Worm (Caenorhabditis elegans) whole organism, L1 larva: ENCODE results near the gene Y27F2A.9.
"Not testable (repeated sequence)": the region's sequence is repeated elsewhere in the genome, so short reads cannot be mapped to it uniquely, and the experiment has no call there.

Experiments
- Y116A8C.19 ChIP-seq: sonication (generic microtip); optimal IDR thresholded peaks from 2 replicates; lab custom pipeline; 2016; ENCODE audit warnings: missing compliant biosample characterization, missing genetic modification characterization, borderline replicate concordance
- ama-1 ChIP-seq: fragments of 150-350 bp; optimal IDR thresholded peaks from 2 replicates; lab custom pipeline; 2014
- blmp-1 ChIP-seq: fragments of 150-350 bp; optimal IDR thresholded peaks from 2 replicates; lab custom pipeline; 2014; ENCODE audit warnings: missing biosample characterization, missing genetic modification characterization
- ceh-82 ChIP-seq, 3 experiments: fragments of 150-350 bp in 1 of 3; sonication (generic microtip) in 2 of 3; optimal IDR thresholded peaks; 2 replicates each; lab custom pipeline; 2014 to 2017; ENCODE audit warnings: missing biosample characterization in 3 of 3, missing genetic modification characterization in 3 of 3
- dpl-1 ChIP-seq, 3 experiments: fragments of 150-350 bp in 2 of 3; sonication (generic microtip) in 1 of 3; optimal IDR thresholded peaks; 2 replicates each; lab custom pipeline; 2014 to 2017; ENCODE audit warnings: missing biosample characterization in 3 of 3, missing genetic modification characterization in 3 of 3, missing genetic modification reagents in 3 of 3
- efl-1 ChIP-seq, 4 experiments: fragments of 150-350 bp; optimal IDR thresholded peaks in 3 of 4; peaks in 1 of 4; 1 replicate in 1 of 4; 2 replicates in 3 of 4; lab custom pipeline; 2014; ENCODE audit warnings: missing biosample characterization in 2 of 4, missing genetic modification characterization in 2 of 4, missing genetic modification reagents in 2 of 4
- egl-27 ChIP-seq, 2 experiments: fragments of 150-350 bp in 1 of 2; sonication (generic microtip); optimal IDR thresholded peaks; 3 replicates each; lab custom pipeline; 2017 to 2018; ENCODE audit warnings: missing biosample characterization in 2 of 2, missing genetic modification characterization in 2 of 2, missing genetic modification reagents in 2 of 2
- elt-2 ChIP-seq: sonication (generic microtip); optimal IDR thresholded peaks from 2 replicates; lab custom pipeline; 2016; ENCODE audit warnings: missing genetic modification characterization, mild to moderate bottlenecking, inconsistent platforms, missing compliant biosample characterization, missing genetic modification reagents
- elt-3 ChIP-seq, 6 experiments: fragments of 150-350 bp in 1 of 6; sonication (generic microtip); optimal IDR thresholded peaks; 2 replicates each; lab custom pipeline; 2017 to 2018; ENCODE audit warnings: missing biosample characterization in 6 of 6, missing genetic modification characterization in 6 of 6, inconsistent platforms in 1 of 6
- ets-5 ChIP-seq: fragments of 200-800 bp; sonication (Bioruptor generic); IDR thresholded peaks from 2 replicates; pipeline ENCODE4 v1.3.6; 2022; ENCODE audit warnings: missing genetic modification characterization, missing compliant biosample characterization
- fkh-10 ChIP-seq: sonication (generic microtip); optimal IDR thresholded peaks from 2 replicates; lab custom pipeline; 2017; ENCODE audit warnings: missing biosample characterization, missing genetic modification reagents, missing genetic modification characterization
- grh-1 ChIP-seq: fragments of 200-800 bp; sonication (Bioruptor generic); IDR thresholded peaks from 2 replicates; pipeline ENCODE4 v1.3.6; 2022; ENCODE audit warnings: missing genetic modification reagents, missing genetic modification characterization, missing compliant biosample characterization
- hlh-17 ChIP-seq: fragments of 200-800 bp; sonication (Bioruptor generic); optimal IDR thresholded peaks from 2 replicates; lab custom pipeline; 2018; ENCODE audit warnings: missing genetic modification characterization, mild to moderate bottlenecking, missing compliant biosample characterization, moderate library complexity, borderline replicate concordance
- hlh-4 ChIP-seq: sonication (generic microtip); optimal IDR thresholded peaks from 2 replicates; lab custom pipeline; 2016; ENCODE audit warnings: mild to moderate bottlenecking, missing genetic modification characterization, missing compliant biosample characterization
- irx-1 ChIP-seq: sonication (generic microtip); optimal IDR thresholded peaks from 2 replicates; lab custom pipeline; 2016; ENCODE audit warnings: missing genetic modification characterization, missing compliant biosample characterization
- jun-1 ChIP-seq: fragments of 150-350 bp; optimal IDR thresholded peaks from 2 replicates; lab custom pipeline; 2014; ENCODE audit warnings: missing biosample characterization, missing genetic modification reagents, missing genetic modification characterization
- lin-35 ChIP-seq, 2 experiments: fragments of 150-350 bp; optimal IDR thresholded peaks; 2 replicates each; lab custom pipeline; 2014; ENCODE audit warnings: missing biosample characterization in 2 of 2, missing genetic modification characterization in 2 of 2, missing genetic modification reagents in 2 of 2
- lsy-2 ChIP-seq, 2 experiments: fragments of 150-350 bp; optimal IDR thresholded peaks; 2 replicates each; lab custom pipeline; 2014; ENCODE audit warnings: missing biosample characterization in 2 of 2, missing genetic modification characterization in 2 of 2
- nhr-11 ChIP-seq: fragments of 150-350 bp; optimal IDR thresholded peaks from 2 replicates; lab custom pipeline; 2014; ENCODE audit warnings: missing biosample characterization, missing genetic modification characterization
- nhr-20 ChIP-seq: sonication (generic microtip); optimal IDR thresholded peaks from 2 replicates; lab custom pipeline; 2016; ENCODE audit warnings: mild to moderate bottlenecking, missing genetic modification characterization, missing compliant biosample characterization
- nhr-237 ChIP-seq: fragments of 150-350 bp; optimal IDR thresholded peaks from 2 replicates; lab custom pipeline; 2014; ENCODE audit warnings: missing biosample characterization, missing genetic modification characterization
- nhr-28 ChIP-seq: fragments of 150-350 bp; optimal IDR thresholded peaks from 2 replicates; lab custom pipeline; 2014; ENCODE audit warnings: missing biosample characterization, missing genetic modification characterization
- nhr-76 ChIP-seq: sonication (generic microtip); optimal IDR thresholded peaks from 2 replicates; lab custom pipeline; 2017; ENCODE audit warnings: missing biosample characterization, missing genetic modification characterization
- nhr-77 ChIP-seq: fragments of 150-350 bp; optimal IDR thresholded peaks from 2 replicates; lab custom pipeline; 2014; ENCODE audit warnings: missing biosample characterization, missing genetic modification characterization
- pag-3 ChIP-seq: sonication (generic microtip); optimal IDR thresholded peaks from 2 replicates; lab custom pipeline; 2017; ENCODE audit warnings: missing genetic modification characterization, mild to moderate bottlenecking, missing compliant biosample characterization, antibody characterized with exemption, borderline replicate concordance; ENCODE audit not compliant: insufficient read depth
- pqm-1 ChIP-seq: sonication (generic microtip); optimal IDR thresholded peaks from 3 replicates; lab custom pipeline; 2017; ENCODE audit warnings: missing biosample characterization, missing genetic modification characterization
- rnt-1 ChIP-seq: sonication (generic microtip); optimal IDR thresholded peaks from 2 replicates; lab custom pipeline; 2016; ENCODE audit warnings: mild to moderate bottlenecking, missing genetic modification characterization, moderate library complexity, missing compliant biosample characterization
- skn-1 ChIP-seq: fragments of 150-350 bp; optimal IDR thresholded peaks from 2 replicates; lab custom pipeline; 2014; ENCODE audit warnings: missing biosample characterization, missing genetic modification characterization
- snpc-4 ChIP-seq: fragments of 150-350 bp; optimal IDR thresholded peaks from 2 replicates; lab custom pipeline; 2014; ENCODE audit warnings: missing biosample characterization, missing genetic modification characterization
- tbx-2 ChIP-seq: sonication (generic microtip); optimal IDR thresholded peaks from 2 replicates; lab custom pipeline; 2016; ENCODE audit warnings: missing genetic modification characterization, missing compliant biosample characterization
- unc-62 ChIP-seq: fragments of 150-350 bp; optimal IDR thresholded peaks from 2 replicates; lab custom pipeline; 2014; ENCODE audit warnings: missing biosample characterization, missing genetic modification reagents, missing genetic modification characterization
- vab-15 ChIP-seq: sonication (generic microtip); optimal IDR thresholded peaks from 2 replicates; lab custom pipeline; 2017; ENCODE audit warnings: missing genotype, mild to moderate bottlenecking, missing genetic modification characterization, missing compliant biosample characterization
- xbp-1 ChIP-seq: sonication (generic microtip); optimal IDR thresholded peaks from 2 replicates; lab custom pipeline; 2016; ENCODE audit warnings: missing genetic modification characterization, missing compliant biosample characterization
- zag-1 ChIP-seq: fragments of 150-350 bp; optimal IDR thresholded peaks from 2 replicates; lab custom pipeline; 2014; ENCODE audit warnings: missing biosample characterization, missing genetic modification characterization
- ztf-4 ChIP-seq: fragments of 150-350 bp; optimal IDR thresholded peaks from 2 replicates; lab custom pipeline; 2014; ENCODE audit warnings: missing biosample characterization, missing genetic modification characterization

The Y27F2A.9 gene

DNA sequence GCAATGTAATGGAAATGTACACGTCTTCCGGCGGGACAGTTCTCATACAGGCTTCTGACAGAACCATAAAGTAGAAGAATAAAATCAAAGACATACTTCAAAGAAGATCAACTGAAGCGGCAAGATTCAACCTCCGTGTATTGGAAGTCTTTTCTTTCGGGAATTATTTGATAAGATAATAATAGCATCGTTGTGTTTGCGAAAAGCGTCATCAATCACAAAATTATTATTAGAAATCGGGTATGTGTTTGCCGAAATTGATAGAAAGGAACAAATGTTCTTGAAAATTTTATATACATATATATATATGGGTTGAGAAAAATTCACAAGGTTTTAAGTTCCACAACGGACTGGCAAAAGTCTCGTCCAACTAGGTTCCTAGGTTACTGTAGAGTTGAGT is at the start of gene Y27F2A.9:
Y27F2A.9 (minus strand) TSS at position 101 of the 400 bp plus-strand sequence.
- TF ChIP-seq ztf-4 (tag; lab: Kevin White, UChicago); lin-35 (GFP tag; optimal IDR thresholded peaks at IDR 0.05; lab: Kevin White, UChicago); snpc-4: not testable (repeated sequence)

DNA sequence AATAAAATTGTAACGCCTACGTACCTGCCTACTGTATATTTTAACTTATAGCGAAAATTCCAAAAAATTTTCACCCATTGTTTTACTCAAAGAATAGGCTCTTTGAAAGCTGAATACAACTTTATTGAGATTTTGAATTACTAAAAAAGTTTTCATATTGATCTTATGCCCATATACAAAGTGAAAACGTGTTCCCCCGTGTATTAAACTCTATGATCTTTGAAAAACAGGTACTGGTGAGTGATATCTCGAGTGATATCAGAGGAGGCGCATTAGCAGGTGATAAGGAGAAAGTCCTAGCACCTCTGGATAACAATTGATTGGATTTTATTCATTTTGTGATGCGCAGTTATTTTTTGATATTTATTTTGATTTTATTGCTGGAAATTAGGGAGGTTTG is 48.8 kb upstream of the Y27F2A.9 start, which contains the start of gene C17F4.3:
C17F4.3 (plus strand) TSS at position 301 of the 400 bp plus-strand sequence.
- TF ChIP-seq nhr-76 (tag; lab: Kevin White, UChicago) (no peak), blmp-1 (peak; percentile 87), skn-1 (tag; lab: Kevin White, UChicago) (no peak), hlh-4 (tag; lab: Kevin White, UChicago) (no peak), pqm-1 (tag; lab: Kevin White, UChicago) (no peak)

ce11 chrII:3237038-3237521 is 45.6 kb upstream of the Y27F2A.9 start, which contains the start of the genes srz-67 and C17F4.11:
Gene srz-67, minus strand, starts transcription at chrII:3237138.
Gene C17F4.11, plus strand, starts transcription at chrII:3237471.
- no peak for TF ChIP-seq efl-1 (optimal IDR thresholded peaks at IDR 0.05; lab: Kevin White, UChicago)
- peak in 1 of 2 experiments; percentile 65 for TF ChIP-seq efl-1 (GFP tag; optimal IDR thresholded peaks at IDR 0.05 in 1 of 2; lab: Kevin White, UChicago)
- no peak for TF ChIP-seq nhr-28 (tag; lab: Kevin White, UChicago)

- TF ChIP-seq unc-62 (GFP tag; lab: Kevin White, UChicago): no peak
- TF ChIP-seq lsy-2 (tag; optimal IDR thresholded peaks at IDR 0.05; lab: Kevin White, UChicago): no peak
- TF ChIP-seq dpl-1 (GFP tag; optimal IDR thresholded peaks at IDR 0.05; lab: Kevin White, UChicago): no peak
These were observed 43.3 kb upstream of the Y27F2A.9 start, which contains the start of gene C17F4.8 for ce11 chrII:3234725-3235124. Gene C17F4.8, minus strand, starts transcription at chrII:3234825.

ce11 chrII:3230422-3230821 is 39.0 kb upstream of the Y27F2A.9 start, which contains the start of gene srh-297:
Gene srh-297, minus strand, starts transcription at chrII:3230522.
- no peak for TF ChIP-seq irx-1 (tag; lab: Kevin White, UChicago)
- TF ChIP-seq zag-1 (tag; lab: Kevin White, UChicago): no peak
- no peak for TF ChIP-seq grh-1 (GFP tag; lab: Robert Waterston, UW)
- TF ChIP-seq nhr-237 (tag; lab: Kevin White, UChicago): no peak
- TF ChIP-seq ama-1: no peak
- TF ChIP-seq elt-2 (tag; lab: Kevin White, UChicago): no peak
- no peak for TF ChIP-seq nhr-77
- no peak for TF ChIP-seq ceh-82 (tag; optimal IDR thresholded peaks at IDR 0.05; lab: Kevin White, UChicago)
- no peak for TF ChIP-seq egl-27 (tag; optimal IDR thresholded peaks at IDR 0.05; lab: Kevin White, UChicago)
- no peak for TF ChIP-seq pag-3 (tag; lab: Kevin White, UChicago)

DNA sequence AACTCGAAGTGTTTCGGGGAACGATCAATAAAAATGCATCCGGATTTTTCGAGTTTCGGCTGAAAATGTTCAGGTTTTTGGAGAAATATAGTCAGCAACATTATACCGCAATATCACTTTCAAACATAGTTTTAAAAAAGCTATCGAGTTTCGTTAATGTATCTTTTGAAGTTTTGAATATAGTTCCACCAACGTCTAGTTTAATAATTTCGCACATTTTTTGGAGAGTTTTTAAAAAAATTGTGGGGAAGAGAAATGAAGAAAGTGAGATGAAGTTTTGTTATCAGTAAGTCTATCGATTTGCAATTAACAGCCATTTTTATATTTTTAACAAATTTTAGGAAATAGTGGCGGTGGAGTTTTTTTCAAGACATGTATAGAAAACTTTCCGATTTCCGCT is 34.3 kb upstream of the Y27F2A.9 start, which contains the start of gene ZC239.17:
ZC239.17 (minus strand) TSS at position 101 of the 400 bp plus-strand sequence.
- TF ChIP-seq xbp-1 (tag; lab: Kevin White, UChicago): no peak
- no peak for TF ChIP-seq ets-5 (GFP tag; lab: Robert Waterston, UW)
- no peak for TF ChIP-seq nhr-20
- TF ChIP-seq rnt-1 (tag; lab: Kevin White, UChicago): no peak
- no peak for TF ChIP-seq fkh-10 (GFP tag; lab: Kevin White, UChicago)
- TF ChIP-seq hlh-17: no peak
- no peak for TF ChIP-seq Y116A8C.19 (tag; lab: Kevin White, UChicago)
- TF ChIP-seq elt-3 (tag; optimal IDR thresholded peaks at IDR 0.05; lab: Kevin White, UChicago): no peak
- no peak for TF ChIP-seq jun-1
- TF ChIP-seq vab-15 (tag; lab: Kevin White, UChicago): no peak
- TF ChIP-seq nhr-11 (tag; lab: Kevin White, UChicago): no peak
- no peak for TF ChIP-seq irx-1 (tag; lab: Kevin White, UChicago)
- TF ChIP-seq ceh-82 (tag; optimal IDR thresholded peaks at IDR 0.05; lab: Kevin White, UChicago): no peak
- TF ChIP-seq tbx-2 (tag; lab: Kevin White, UChicago): no peak
- TF ChIP-seq, all 84 proteins: peak for 0
